Worm (Caenorhabditis elegans): ENCODE data around the gene cdd-2.

Gene cdd-2

DNA sequence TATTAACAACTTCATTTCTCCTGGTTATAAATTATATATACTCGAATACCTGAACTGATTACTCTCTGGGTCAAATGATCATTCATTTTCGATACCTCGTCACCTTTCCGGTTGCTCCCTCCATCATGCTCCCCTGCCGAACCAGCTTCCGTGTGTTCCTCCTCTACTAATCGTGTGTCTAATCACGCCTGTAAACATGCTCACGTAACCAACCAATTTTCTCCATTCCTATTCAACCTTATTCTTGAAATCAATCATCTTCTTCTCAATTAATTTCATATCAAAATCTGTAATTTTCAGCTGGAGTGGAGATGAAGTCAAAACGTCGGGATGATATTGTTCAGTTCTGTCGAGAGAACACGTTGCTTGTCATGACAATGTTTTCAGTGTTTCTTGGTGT, 44.4 kb downstream of the cdd-2 start, which contains the start of gene glt-6:
glt-6 (plus strand) TSS at position 301 of the 400 bp plus-strand sequence.
- TF ChIP-seq klf-2 (GFP tag; conservative IDR thresholded peaks at IDR 0.05) (no peak), ztf-29 (GFP tag; IDR thresholded peaks at IDR 0.05) (no peak), ztf-23 (GFP tag; IDR thresholded peaks at IDR 0.05) (no peak), T22C8.4 (GFP tag; IDR thresholded peaks at IDR 0.05) (no peak), ref-1 (GFP tag; conservative IDR thresholded peaks at IDR 0.05) (no peak), flt-1 (GFP tag; IDR thresholded peaks at IDR 0.05) (no peak), med-1 (GFP tag; optimal IDR thresholded peaks at IDR 0.05; ENCODE audit: insufficient read depth) (no peak), cog-1 (tag; optimal IDR thresholded peaks at IDR 0.05) (no peak)

DNA sequence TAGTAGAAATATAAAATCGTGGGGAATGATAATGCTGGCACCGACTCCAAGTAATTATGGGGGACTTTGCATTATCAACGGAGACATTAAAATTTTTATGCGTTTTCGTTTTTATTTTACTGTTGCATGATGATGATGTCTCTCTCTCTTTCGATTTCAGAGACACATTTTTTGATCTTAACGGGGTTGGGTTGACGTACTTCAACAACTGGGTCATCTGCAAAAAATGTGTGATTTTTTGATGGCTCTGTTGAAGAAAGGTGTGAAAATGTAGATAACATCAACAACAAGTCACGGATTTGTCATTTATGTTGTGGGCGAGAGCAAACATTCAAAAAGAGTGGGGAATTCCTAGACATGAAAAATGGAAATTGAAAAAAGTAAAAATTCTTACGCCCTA, 46.4 kb downstream of the cdd-2 start, which contains the start of gene F55G1.15:
F55G1.15 (minus strand) TSS at position 101 of the 400 bp plus-strand sequence.
- no peak for TF ChIP-seq med-1 (GFP tag; optimal IDR thresholded peaks at IDR 0.05; ENCODE audit: insufficient read depth)
- no peak for TF ChIP-seq ref-1 (GFP tag; conservative IDR thresholded peaks at IDR 0.05)
- no peak for TF ChIP-seq T22C8.4 (GFP tag; IDR thresholded peaks at IDR 0.05)
- no peak for TF ChIP-seq flt-1 (GFP tag; IDR thresholded peaks at IDR 0.05)
- TF ChIP-seq klf-2 (GFP tag; conservative IDR thresholded peaks at IDR 0.05), result no peak
- TF ChIP-seq cog-1 (tag; optimal IDR thresholded peaks at IDR 0.05), result no peak
- no peak for TF ChIP-seq tab-1 (GFP tag; IDR thresholded peaks at IDR 0.05)
- no peak for TF ChIP-seq ztf-29 (GFP tag; IDR thresholded peaks at IDR 0.05)
- no peak for TF ChIP-seq ztf-23 (GFP tag; IDR thresholded peaks at IDR 0.05)

DNA sequence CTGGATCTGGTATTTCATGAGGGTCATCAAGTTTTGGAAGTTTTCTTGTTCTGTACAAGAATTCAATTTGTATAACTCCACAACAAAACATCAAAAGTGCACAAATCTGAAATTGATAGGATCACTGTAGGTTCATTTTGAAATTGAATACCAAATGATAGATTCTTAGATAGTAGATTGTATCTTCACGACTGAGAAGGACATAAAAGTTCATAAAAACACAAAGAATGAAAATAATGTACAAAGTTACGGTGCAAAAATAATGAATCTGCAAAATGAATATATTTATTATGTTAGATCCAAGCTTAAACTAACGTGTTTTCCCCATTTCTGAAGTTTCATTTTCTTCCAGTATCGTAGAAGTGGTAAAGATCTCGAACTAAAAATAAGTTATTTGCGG, 46.8 kb downstream of the cdd-2 start:
- no peak for TF ChIP-seq ztf-29 (GFP tag; IDR thresholded peaks at IDR 0.05)
- TF ChIP-seq klf-2 (GFP tag; conservative IDR thresholded peaks at IDR 0.05), result no peak
- TF ChIP-seq flt-1 (GFP tag; IDR thresholded peaks at IDR 0.05), result no peak
- TF ChIP-seq tab-1 (GFP tag; IDR thresholded peaks at IDR 0.05), result no peak

ce11 chrIV:7499302-7499701, 48.4 kb downstream of the cdd-2 start:
- TF ChIP-seq cog-1 (tag; optimal IDR thresholded peaks at IDR 0.05) (no peak), ztf-29 (GFP tag; IDR thresholded peaks at IDR 0.05) (no peak), ref-1 (GFP tag; conservative IDR thresholded peaks at IDR 0.05) (no peak)

- no peak for TF ChIP-seq cog-1 (tag; optimal IDR thresholded peaks at IDR 0.05)
- TF ChIP-seq flt-1 (GFP tag; IDR thresholded peaks at IDR 0.05), result no peak
Measured at ce11 chrIV:7497750-7498149, 49.9 kb downstream of the cdd-2 start, which contains the start of gene egas-4. Gene egas-4, minus strand, starts transcription at chrIV:7497850.

DNA sequence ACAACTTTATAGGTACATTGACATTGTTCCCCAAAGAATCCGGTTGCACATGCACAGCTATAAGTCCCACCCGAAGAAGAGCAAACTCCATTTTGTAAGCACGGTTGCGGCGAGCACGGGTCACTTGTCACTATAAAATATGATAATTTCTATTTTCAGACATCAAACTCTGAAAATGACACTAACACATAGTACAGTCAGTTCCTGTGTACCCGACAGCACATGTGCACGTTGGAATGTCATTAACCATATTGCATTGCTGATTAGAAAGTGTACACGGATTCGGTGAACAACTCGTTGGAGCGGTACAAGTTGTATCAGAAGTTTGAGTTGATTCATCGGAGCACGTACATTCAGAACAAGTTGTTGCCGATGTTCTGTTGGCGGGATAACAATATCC, 50.5 kb downstream of the cdd-2 start:
- TF ChIP-seq klf-2 (GFP tag; conservative IDR thresholded peaks at IDR 0.05), result no peak
- TF ChIP-seq cog-1 (tag; optimal IDR thresholded peaks at IDR 0.05), result no peak
- no peak for TF ChIP-seq flt-1 (GFP tag; IDR thresholded peaks at IDR 0.05)
- no peak for TF ChIP-seq ztf-23 (GFP tag; IDR thresholded peaks at IDR 0.05)
- TF ChIP-seq T22C8.4 (GFP tag; IDR thresholded peaks at IDR 0.05), result no peak
- TF ChIP-seq tab-1 (GFP tag; IDR thresholded peaks at IDR 0.05), result no peak

Measured in whole organism, midembryonic.